Worm (Caenorhabditis elegans) whole organism, L2 larva: ENCODE data around the gene Y55F3AM.9.

Source experiments
- C34F6.9 ChIP-seq: fragments of 150-350 bp; optimal IDR thresholded peaks from 2 replicates; lab custom pipeline; 2014; ENCODE audit warnings: missing biosample characterization, missing genetic modification characterization
- F13H6.1 ChIP-seq: sonication (generic microtip); optimal IDR thresholded peaks from 2 replicates; lab custom pipeline; 2016; ENCODE audit warnings: missing genetic modification characterization, missing compliant biosample characterization
- R02D3.7 ChIP-seq: fragments of 150-350 bp; optimal IDR thresholded peaks from 2 replicates; lab custom pipeline; 2014; ENCODE audit warnings: missing biosample characterization, missing genetic modification characterization
- Y55F3AM.14 ChIP-seq: fragments of 200-800 bp; sonication (Bioruptor generic); optimal IDR thresholded peaks from 2 replicates; lab custom pipeline; 2018; ENCODE audit warnings: mild to moderate bottlenecking, missing genetic modification characterization, missing compliant biosample characterization
- ZK546.5 ChIP-seq: sonication (generic microtip); optimal IDR thresholded peaks from 2 replicates; lab custom pipeline; 2017; ENCODE audit warnings: missing biosample characterization, missing genetic modification characterization
- alr-1 ChIP-seq: fragments of 150-350 bp; optimal IDR thresholded peaks from 2 replicates; lab custom pipeline; 2014; ENCODE audit warnings: missing biosample characterization, missing genetic modification characterization
- aly-2 ChIP-seq: fragments of 150-350 bp; optimal IDR thresholded peaks from 2 replicates; lab custom pipeline; 2014; ENCODE audit warnings: missing biosample characterization, missing genetic modification characterization
- ama-1 ChIP-seq: fragments of 150-350 bp; optimal IDR thresholded peaks from 2 replicates; lab custom pipeline; 2018; ENCODE audit warnings: inconsistent platforms
- ceh-16 ChIP-seq: fragments of 150-350 bp; optimal IDR thresholded peaks from 2 replicates; lab custom pipeline; 2014; ENCODE audit warnings: missing biosample characterization, missing genetic modification characterization
- ceh-82 ChIP-seq: fragments of 150-350 bp; optimal IDR thresholded peaks from 2 replicates; lab custom pipeline; 2014; ENCODE audit warnings: missing biosample characterization, missing genetic modification characterization
- crh-2 ChIP-seq: sonication (generic microtip); optimal IDR thresholded peaks from 2 replicates; lab custom pipeline; 2017; ENCODE audit warnings: missing biosample characterization, missing genetic modification characterization
- egl-27 ChIP-seq: sonication (generic microtip); optimal IDR thresholded peaks from 3 replicates; lab custom pipeline; 2017; ENCODE audit warnings: missing biosample characterization, missing genetic modification reagents, missing genetic modification characterization
- elt-1 ChIP-seq: fragments of 150-350 bp; optimal IDR thresholded peaks from 2 replicates; lab custom pipeline; 2014; ENCODE audit warnings: missing biosample characterization, missing genetic modification characterization
- fos-1 ChIP-seq: fragments of 150-350 bp; optimal IDR thresholded peaks from 2 replicates; lab custom pipeline; 2014; ENCODE audit warnings: missing biosample characterization, missing genetic modification characterization
- gmeb-1 ChIP-seq: fragments of 150-350 bp; optimal IDR thresholded peaks from 2 replicates; lab custom pipeline; 2014; ENCODE audit warnings: missing biosample characterization, missing genetic modification characterization
- lin-13 ChIP-seq: fragments of 150-350 bp; optimal IDR thresholded peaks from 2 replicates; lab custom pipeline; 2014; ENCODE audit warnings: missing biosample characterization, missing genetic modification reagents, missing genetic modification characterization
- lin-39 ChIP-seq: fragments of 150-350 bp; optimal IDR thresholded peaks from 2 replicates; lab custom pipeline; 2014; ENCODE audit warnings: missing biosample characterization, missing genetic modification reagents, missing genetic modification characterization
- lsy-2 ChIP-seq, 2 experiments: fragments of 150-350 bp in 1 of 2; sonication (generic microtip) in 1 of 2; optimal IDR thresholded peaks; 2 replicates each; lab custom pipeline; 2014 to 2017; ENCODE audit warnings: missing biosample characterization in 2 of 2, missing genetic modification characterization in 2 of 2
- mab-5 ChIP-seq: fragments of 150-350 bp; optimal IDR thresholded peaks from 2 replicates; lab custom pipeline; 2014; ENCODE audit warnings: missing biosample characterization, missing genetic modification characterization
- mbf-1 ChIP-seq: sonication (generic microtip); optimal IDR thresholded peaks from 2 replicates; lab custom pipeline; 2017; ENCODE audit warnings: missing biosample characterization, missing genetic modification characterization
- nhr-11 ChIP-seq: fragments of 150-350 bp; optimal IDR thresholded peaks from 2 replicates; lab custom pipeline; 2014; ENCODE audit warnings: missing biosample characterization, missing genetic modification characterization
- nhr-12 ChIP-seq: fragments of 150-350 bp; optimal IDR thresholded peaks from 2 replicates; lab custom pipeline; 2014; ENCODE audit warnings: missing biosample characterization, missing genetic modification characterization
- nhr-23 ChIP-seq: fragments of 150-350 bp; optimal IDR thresholded peaks from 2 replicates; lab custom pipeline; 2014; ENCODE audit warnings: missing biosample characterization, missing genetic modification reagents, missing genetic modification characterization
- nhr-237 ChIP-seq: fragments of 150-350 bp; optimal IDR thresholded peaks from 2 replicates; lab custom pipeline; 2014; ENCODE audit warnings: missing biosample characterization, missing genetic modification characterization
- nhr-25 ChIP-seq: fragments of 150-350 bp; sonication (generic microtip); optimal IDR thresholded peaks from 3 replicates; lab custom pipeline; 2014; ENCODE audit warnings: missing biosample characterization, missing genetic modification characterization
- nhr-6 ChIP-seq: fragments of 150-350 bp; optimal IDR thresholded peaks from 2 replicates; lab custom pipeline; 2014; ENCODE audit warnings: missing biosample characterization, missing genetic modification characterization
- nhr-77 ChIP-seq: fragments of 150-350 bp; optimal IDR thresholded peaks from 2 replicates; lab custom pipeline; 2014; ENCODE audit warnings: missing biosample characterization, missing genetic modification characterization
- sem-4 ChIP-seq: fragments of 150-350 bp; optimal IDR thresholded peaks from 2 replicates; lab custom pipeline; 2014; ENCODE audit warnings: missing biosample characterization, missing genetic modification reagents, missing genetic modification characterization
- sma-3 ChIP-seq: sonication (generic microtip); optimal IDR thresholded peaks from 2 replicates; lab custom pipeline; 2016; ENCODE audit warnings: missing genetic modification reagents, missing genetic modification characterization, missing compliant biosample characterization
- sma-9 ChIP-seq, 2 experiments: fragments of 150-350 bp in 1 of 2; sonication (generic microtip) in 1 of 2; optimal IDR thresholded peaks; 2 replicates each; lab custom pipeline; 2014 to 2016; ENCODE audit warnings: missing genetic modification characterization in 2 of 2, mild to moderate bottlenecking in 1 of 2, missing biosample characterization in 1 of 2, missing compliant biosample characterization in 1 of 2, missing genetic modification reagents in 1 of 2, moderate library complexity in 1 of 2
- snpc-4 ChIP-seq: fragments of 150-350 bp; optimal IDR thresholded peaks from 2 replicates; lab custom pipeline; 2014; ENCODE audit warnings: missing biosample characterization, missing genetic modification characterization
- unc-55 ChIP-seq: fragments of 150-350 bp; sonication (generic microtip); optimal IDR thresholded peaks from 3 replicates; lab custom pipeline; 2014; ENCODE audit warnings: missing biosample characterization, missing genetic modification reagents, missing genetic modification characterization
- unc-62 ChIP-seq: fragments of 150-350 bp; optimal IDR thresholded peaks from 2 replicates; lab custom pipeline; 2014; ENCODE audit warnings: missing biosample characterization, missing genetic modification reagents, missing genetic modification characterization
- zag-1 ChIP-seq: fragments of 150-350 bp; optimal IDR thresholded peaks from 2 replicates; lab custom pipeline; 2014; ENCODE audit warnings: missing biosample characterization, missing genetic modification characterization
- ztf-1 ChIP-seq: fragments of 200-800 bp; sonication (Bioruptor generic); conservative IDR thresholded peaks from 2 replicates; pipeline ENCODE4 v1.3.6; 2022; ENCODE audit warnings: missing genetic modification characterization, missing compliant biosample characterization
- ztf-11 ChIP-seq: sonication (generic microtip); optimal IDR thresholded peaks from 2 replicates; lab custom pipeline; 2017; ENCODE audit warnings: missing biosample characterization, missing genetic modification characterization
- ztf-4 ChIP-seq: fragments of 150-350 bp; optimal IDR thresholded peaks from 2 replicates; lab custom pipeline; 2014; ENCODE audit warnings: missing biosample characterization, missing genetic modification characterization

The Y55F3AM.9 gene

DNA sequence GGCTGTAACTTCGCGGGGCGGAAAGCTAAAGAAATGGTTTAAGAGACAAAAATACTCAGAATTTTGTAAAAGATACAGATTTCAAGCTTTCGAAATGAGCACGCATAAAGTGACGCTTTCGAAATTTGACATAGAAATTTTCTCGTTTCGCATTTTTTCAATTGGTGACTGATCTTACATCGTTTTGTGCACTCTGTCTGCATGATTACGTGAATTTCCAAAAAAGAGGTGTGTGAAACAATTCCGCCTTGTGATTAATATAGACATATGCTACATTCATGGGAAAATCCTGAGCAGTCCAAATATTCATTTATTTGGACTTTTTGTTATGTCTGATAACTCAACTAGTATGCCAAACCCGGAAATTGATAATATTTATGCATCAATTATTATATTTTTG, 36.1 kb upstream of the Y55F3AM.9 start, which contains the start of gene srx-12:
TSS of gene srx-12 (plus strand) at position 301 of the 400 bp plus-strand sequence.
- TF ChIP-seq ceh-16 (tag; lab: Kevin White, UChicago) (no peak), ztf-1 (GFP tag; lab: Robert Waterston, UW) (no peak), snpc-4 (tag; lab: Kevin White, UChicago) (no peak), lin-13 (GFP tag; lab: Kevin White, UChicago) (no peak), ztf-4 (no peak), nhr-25 (tag; lab: Kevin White, UChicago) (no peak), ama-1 (no peak)

DNA sequence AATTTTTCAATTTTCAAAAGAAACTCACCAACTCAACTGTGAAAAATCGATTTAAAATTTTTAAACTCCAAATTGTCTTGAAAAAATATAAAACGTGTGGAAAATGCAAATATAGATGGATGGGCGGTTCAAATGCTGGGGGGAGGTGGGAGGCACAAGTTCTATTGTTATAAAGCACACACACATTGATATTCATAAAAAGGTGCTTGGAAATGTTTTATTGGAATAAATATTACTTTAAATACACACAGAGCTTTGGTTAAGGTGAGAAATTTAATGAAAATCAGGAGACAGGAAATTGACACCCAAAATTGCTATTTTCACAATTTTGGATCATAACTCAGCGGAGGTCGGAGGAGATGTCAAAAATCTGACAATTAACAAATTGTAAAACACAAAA, 34.8 kb upstream of the Y55F3AM.9 start, which contains the start of gene Y55F3AM.11:
TSS of gene Y55F3AM.11 (minus strand) at position 101 of the 400 bp plus-strand sequence.
- no peak for TF ChIP-seq nhr-6 (tag; lab: Kevin White, UChicago)
- TF ChIP-seq, all 48 proteins: peak for 0

- no peak for TF ChIP-seq aly-2 (tag; lab: Kevin White, UChicago)
- no peak for TF ChIP-seq unc-62 (GFP tag; lab: Kevin White, UChicago)
- TF ChIP-seq nhr-23: no peak
- TF ChIP-seq sma-9 (GFP tag; optimal IDR thresholded peaks at IDR 0.05; lab: Kevin White, UChicago): no peak
- TF ChIP-seq sma-9 (tag; optimal IDR thresholded peaks at IDR 0.05; lab: Kevin White, UChicago): no peak
- TF ChIP-seq ceh-16 (tag; lab: Kevin White, UChicago): no peak
- no peak for TF ChIP-seq lin-39 (tag; lab: Kevin White, UChicago)
- TF ChIP-seq nhr-12 (tag; lab: Kevin White, UChicago): no peak
- TF ChIP-seq ZK546.5 (tag; lab: Kevin White, UChicago): no peak
- TF ChIP-seq Y55F3AM.14 (GFP tag; lab: Kevin White, UChicago): no peak
- TF ChIP-seq nhr-237 (tag; lab: Kevin White, UChicago): no peak
- no peak for TF ChIP-seq ztf-11 (tag; lab: Kevin White, UChicago)
- no peak for TF ChIP-seq zag-1 (tag; lab: Kevin White, UChicago)
- no peak for TF ChIP-seq egl-27 (tag; lab: Kevin White, UChicago)
- no peak for TF ChIP-seq mbf-1 (tag; lab: Kevin White, UChicago)
- TF ChIP-seq F13H6.1 (tag; lab: Kevin White, UChicago): no peak
- no peak for TF ChIP-seq mab-5 (tag; lab: Kevin White, UChicago)
- no peak for TF ChIP-seq lsy-2 (tag; optimal IDR thresholded peaks at IDR 0.05; lab: Kevin White, UChicago)
Observed at ce11 chrIV:1040537-1040936, 31.0 kb upstream of the Y55F3AM.9 start.

ce11 chrIV:1038516-1038915, 29.0 kb upstream of the Y55F3AM.9 start:
- TF ChIP-seq ztf-4 (no peak), ama-1 (no peak), aly-2 (tag; lab: Kevin White, UChicago) (no peak), elt-1 (tag; lab: Kevin White, UChicago) (no peak), nhr-237 (tag; lab: Kevin White, UChicago) (no peak), unc-62 (GFP tag; lab: Kevin White, UChicago) (no peak), ceh-16 (tag; lab: Kevin White, UChicago) (no peak), lin-13 (GFP tag; lab: Kevin White, UChicago) (no peak), sem-4 (tag; lab: Kevin White, UChicago) (no peak), Y55F3AM.14 (GFP tag; lab: Kevin White, UChicago) (no peak), nhr-11 (no peak)

DNA sequence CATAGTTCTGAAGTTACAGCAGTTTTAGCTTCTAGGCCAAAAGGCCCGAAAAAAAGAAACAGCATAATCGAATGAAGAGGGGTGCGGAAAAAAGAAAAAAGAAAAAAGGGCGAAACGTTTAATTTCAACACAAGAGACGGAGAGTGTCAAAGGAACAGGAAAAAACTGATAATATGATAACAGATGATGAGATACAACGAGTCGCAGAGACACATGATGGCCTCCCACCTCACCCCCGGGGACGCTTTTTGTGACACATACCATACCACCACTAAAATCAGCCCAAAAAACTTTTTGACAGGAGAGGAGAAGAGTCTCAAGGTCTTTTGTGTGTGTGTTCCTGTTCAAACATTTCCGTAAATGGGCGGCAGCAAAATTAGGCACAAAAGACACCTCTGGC, 25.6 kb upstream of the Y55F3AM.9 start:
- TF ChIP-seq nhr-77 (tag; lab: Kevin White, UChicago): no peak
- TF ChIP-seq ceh-82 (tag; lab: Kevin White, UChicago): no peak
- no peak for TF ChIP-seq sma-3 (GFP tag; lab: Kevin White, UChicago)
- peak; percentile 52 for TF ChIP-seq crh-2 (tag; lab: Kevin White, UChicago)
- TF ChIP-seq nhr-237 (tag; lab: Kevin White, UChicago): no peak
- TF ChIP-seq nhr-25 (tag; lab: Kevin White, UChicago): peak; percentile 19
- TF ChIP-seq zag-1 (tag; lab: Kevin White, UChicago): no peak
- TF ChIP-seq R02D3.7 (tag; lab: Kevin White, UChicago): no peak
- TF ChIP-seq alr-1 (tag; lab: Kevin White, UChicago): no peak
- TF ChIP-seq C34F6.9 (tag; lab: Kevin White, UChicago): peak; percentile 5
- no peak for TF ChIP-seq unc-55 (GFP tag; lab: Kevin White, UChicago)
- peak; percentile 20 for TF ChIP-seq gmeb-1
- TF ChIP-seq ama-1: no peak
- TF ChIP-seq nhr-11: no peak
- TF ChIP-seq fos-1 (tag; lab: Kevin White, UChicago): peak; percentile 92
- TF ChIP-seq F13H6.1 (tag; lab: Kevin White, UChicago): no peak
- peak; percentile 3 for TF ChIP-seq sma-9 (GFP tag; optimal IDR thresholded peaks at IDR 0.05; lab: Kevin White, UChicago)
- no peak for TF ChIP-seq sma-9 (tag; optimal IDR thresholded peaks at IDR 0.05; lab: Kevin White, UChicago)
- TF ChIP-seq, all 48 proteins: peak for 6
